In the genomic region with DNA sequence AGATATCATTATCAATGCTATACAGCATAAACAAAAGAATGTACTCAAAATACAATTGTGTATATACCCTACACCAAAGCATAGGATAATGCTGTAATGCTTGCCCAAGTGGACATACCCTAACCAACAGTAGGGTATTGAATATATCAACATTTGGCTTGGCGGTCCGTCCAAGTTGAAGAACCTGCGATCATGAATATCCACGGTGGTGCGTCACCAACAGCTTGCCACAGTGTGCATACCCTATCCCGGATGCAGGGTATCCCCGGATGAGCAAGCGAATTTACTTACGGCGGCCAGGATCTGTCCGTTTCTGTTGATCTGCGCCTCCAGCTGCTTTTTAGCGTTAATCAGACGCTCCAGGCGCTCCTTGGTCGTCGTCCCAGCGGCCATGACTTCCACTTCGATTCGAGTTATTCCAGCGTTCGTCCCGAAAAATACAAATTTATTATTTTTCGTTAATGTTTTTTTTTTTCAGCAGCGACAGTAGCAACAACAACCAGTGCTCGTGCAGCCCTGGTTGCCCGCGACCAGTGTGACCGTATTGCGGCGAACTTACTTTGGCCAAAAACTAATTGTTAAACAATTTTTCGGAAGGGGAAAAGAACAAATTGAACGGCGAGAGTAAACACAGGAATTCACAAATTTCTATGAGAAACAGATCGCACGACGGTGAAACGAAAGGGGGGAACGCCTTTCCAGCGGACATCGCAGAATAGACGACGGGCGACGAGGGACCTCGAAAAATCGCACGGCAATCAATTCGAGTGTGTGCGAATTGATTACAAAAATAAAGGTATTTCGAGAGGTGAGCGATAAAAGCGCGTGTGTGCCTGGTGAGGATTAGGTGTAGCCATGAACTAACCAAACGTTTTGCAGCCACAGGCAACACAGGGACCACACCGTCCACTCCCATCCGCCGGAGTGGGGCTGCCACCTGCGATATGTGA, we compare ENCODE assay signal across 1 fruit fly cellular context.
TF ChIP-seq lines count a peak whose summit lies in the region.

A gene (plus strand): TSS at position 413 of the 950 bp plus-strand sequence.
A gene (minus strand): TSS at position 545 of the 950 bp plus-strand sequence.

TF ChIP-seq in whole organism, embryonic, 481 proteins besides CTCF, POLR2A, EP300 and RAD21 (continued from another document and continues in another):
- TF ChIP-seq fu2 (GFP tag; optimal IDR thresholded peaks at IDR 0.05; lab: Kevin White, UChicago) (peak; percentile 17), CG11456 (GFP tag; IDR thresholded peaks at IDR 0.05; lab: Robert Waterston, UW) (peak; percentile 90), wor (GFP tag; IDR thresholded peaks at IDR 0.05; lab: Robert Waterston, UW) (peak; percentile 41; the same call in 1 of the 2 replicates), az2 (GFP tag; optimal IDR thresholded peaks at IDR 0.05; lab: Kevin White, UChicago) (peak; percentile 36), PHDP (tag; optimal IDR thresholded peaks at IDR 0.05; lab: Kevin White, UChicago) (no peak), CG18764 (GFP tag; optimal IDR thresholded peaks at IDR 0.05; lab: Kevin White, UChicago) (no peak), mam (GFP tag; optimal IDR thresholded peaks at IDR 0.05; lab: Kevin White, UChicago) (peak; percentile 35), shn (GFP tag; optimal IDR thresholded peaks at IDR 0.05; lab: Kevin White, UChicago) (peak; percentile 45), CG32772 (GFP tag; IDR thresholded peaks at IDR 0.05; lab: Robert Waterston, UW) (peak; percentile 66), HLHmδ (GFP tag; optimal IDR thresholded peaks at IDR 0.05; lab: Kevin White, UChicago) (no peak), Spps (tag; optimal IDR thresholded peaks at IDR 0.05; lab: Kevin White, UChicago) (no peak), CkIIα-i1 (GFP tag; IDR thresholded peaks at IDR 0.05; lab: Robert Waterston, UW) (peak; percentile 48; the same call in 1 of the 2 replicates), sima (GFP tag; optimal IDR thresholded peaks at IDR 0.05; lab: Kevin White, UChicago) (no peak), CG16863 (GFP tag; optimal IDR thresholded peaks at IDR 0.05; lab: Kevin White, UChicago) (peak; percentile 62), Xbp1 (GFP tag; optimal IDR thresholded peaks at IDR 0.05; lab: Kevin White, UChicago) (peak; percentile 66), CG3281 (GFP tag; optimal IDR thresholded peaks at IDR 0.05; lab: Kevin White, UChicago) (no peak), CG10321 (GFP tag; IDR thresholded peaks at IDR 0.05; lab: Robert Waterston, UW) (peak; percentile 40; the same call in 1 of the 2 replicates), CG15696 (tag; optimal IDR thresholded peaks at IDR 0.05; lab: Kevin White, UChicago) (no peak), Med (GFP tag; lab: Kevin White, UChicago) (peak; percentile 93), Ets97D (GFP tag; optimal IDR thresholded peaks at IDR 0.05; lab: Kevin White, UChicago) (peak; percentile 40), Xrp1 (GFP tag; IDR thresholded peaks at IDR 0.05; lab: Robert Waterston, UW) (peak; percentile 84), insv (GFP tag; optimal IDR thresholded peaks at IDR 0.05; lab: Kevin White, UChicago) (no peak), HmgZ (tag; optimal IDR thresholded peaks at IDR 0.05; lab: Kevin White, UChicago) (no peak), CG18476 (GFP tag; optimal IDR thresholded peaks at IDR 0.05; lab: Kevin White, UChicago) (peak; percentile 44), wdn (GFP tag; IDR thresholded peaks at IDR 0.05; lab: Robert Waterston, UW) (peak; percentile 67), slp2 (GFP tag; optimal IDR thresholded peaks at IDR 0.05; lab: Kevin White, UChicago) (peak; percentile 35), Ets65A (GFP tag; lab: Kevin White, UChicago) (peak; percentile 94), dan (GFP tag; IDR thresholded peaks at IDR 0.05; lab: Robert Waterston, UW) (0 out of 2 replicates have a peak, but pooled peaks have one; percentile 42), unpg (GFP tag; optimal IDR thresholded peaks at IDR 0.05; lab: Kevin White, UChicago) (peak; percentile 23), CG10543 (GFP tag; optimal IDR thresholded peaks at IDR 0.05; lab: Kevin White, UChicago) (no peak), nau (GFP tag; optimal IDR thresholded peaks at IDR 0.05; lab: Kevin White, UChicago) (no peak), psq (GFP tag; optimal IDR thresholded peaks at IDR 0.05; lab: Kevin White, UChicago) (no peak), D (optimal IDR thresholded peaks at IDR 0.05; lab: Kevin White, UChicago) (no peak), D (GFP tag; optimal IDR thresholded peaks at IDR 0.05; lab: Kevin White, UChicago) (peak; percentile 54), MTF-1 (GFP tag; optimal IDR thresholded peaks at IDR 0.05; lab: Kevin White, UChicago; ENCODE audit: borderline replicate concordance) (no peak), Atf-2 (GFP tag; optimal IDR thresholded peaks at IDR 0.05; lab: Kevin White, UChicago) (peak; percentile 35), Abd-B (GFP tag; optimal IDR thresholded peaks at IDR 0.05; lab: Kevin White, UChicago) (peak; percentile 55), CG10959 (GFP tag; IDR thresholded peaks at IDR 0.05; lab: Robert Waterston, UW) (peak; percentile 70), Mrtf (GFP tag; IDR thresholded peaks at IDR 0.05; lab: Robert Waterston, UW) (peak; percentile 69), CG2129 (GFP tag; IDR thresholded peaks at IDR 0.05; lab: Robert Waterston, UW; ENCODE audit: partially characterized antibody) (no peak), NFAT (GFP tag; IDR thresholded peaks at IDR 0.05; lab: Robert Waterston, UW) (peak; percentile 43), usp (GFP tag; optimal IDR thresholded peaks at IDR 0.05; lab: Kevin White, UChicago) (no peak), ttk (GFP tag; IDR thresholded peaks at IDR 0.05; lab: Robert Waterston, UW) (peak; percentile 83), klu (GFP tag; IDR thresholded peaks at IDR 0.05; lab: Robert Waterston, UW) (peak; percentile 25; the same call in 1 of the 2 replicates), ci (GFP tag; IDR thresholded peaks at IDR 0.05; lab: Robert Waterston, UW) (peak; percentile 88), nom (GFP tag; optimal IDR thresholded peaks at IDR 0.05; lab: Kevin White, UChicago) (peak; percentile 40), Sox100B (GFP tag; optimal IDR thresholded peaks at IDR 0.05; lab: Kevin White, UChicago) (no peak), eyg (GFP tag; optimal IDR thresholded peaks at IDR 0.05; lab: Kevin White, UChicago) (no peak), Blimp-1 (GFP tag; optimal IDR thresholded peaks at IDR 0.05; lab: Kevin White, UChicago) (no peak), CG2678 (tag; optimal IDR thresholded peaks at IDR 0.05; lab: Kevin White, UChicago) (no peak), Nf-YA (GFP tag; IDR thresholded peaks at IDR 0.05; lab: Robert Waterston, UW) (peak; percentile 69; the same call in 1 of the 2 replicates), CG15601 (tag; optimal IDR thresholded peaks at IDR 0.05; lab: Kevin White, UChicago) (no peak), schlank (tag; optimal IDR thresholded peaks at IDR 0.05; lab: Kevin White, UChicago) (no peak), CG14965 (GFP tag; optimal IDR thresholded peaks at IDR 0.05; lab: Kevin White, UChicago; ENCODE audit: borderline replicate concordance) (no peak), CG32767 (GFP tag; IDR thresholded peaks at IDR 0.05; lab: Robert Waterston, UW) (peak; percentile 53; the same call in 1 of the 2 replicates), CG15269 (tag; optimal IDR thresholded peaks at IDR 0.05; lab: Kevin White, UChicago) (no peak), Bteb2 (GFP tag; optimal IDR thresholded peaks at IDR 0.05; lab: Kevin White, UChicago) (no peak), amos (GFP tag; IDR thresholded peaks at IDR 0.05; lab: Robert Waterston, UW; ENCODE audit: partially characterized antibody) (peak; percentile 23; the same call in 1 of the 2 replicates), cwo (GFP tag; optimal IDR thresholded peaks at IDR 0.05; lab: Kevin White, UChicago) (peak; percentile 33), lab (GFP tag; optimal IDR thresholded peaks at IDR 0.05; lab: Kevin White, UChicago) (peak; percentile 61), TFAM (GFP tag; optimal IDR thresholded peaks at IDR 0.05; lab: Kevin White, UChicago) (no peak), Rfx (GFP tag; IDR thresholded peaks at IDR 0.05; lab: Robert Waterston, UW) (peak; percentile 85), phol (tag; optimal IDR thresholded peaks at IDR 0.05; lab: Kevin White, UChicago) (peak; percentile 16), sna (GFP tag; IDR thresholded peaks at IDR 0.05; lab: Robert Waterston, UW; ENCODE audit: partially characterized antibody) (no peak), CG9932 (GFP tag; IDR thresholded peaks at IDR 0.05; lab: Robert Waterston, UW) (peak; percentile 73), Bgb (GFP tag; IDR thresholded peaks at IDR 0.05; lab: Robert Waterston, UW; ENCODE audit: partially characterized antibody) (no peak), CG10209 (GFP tag; optimal IDR thresholded peaks at IDR 0.05; lab: Kevin White, UChicago) (peak; percentile 43), zen (tag; optimal IDR thresholded peaks at IDR 0.05; lab: Kevin White, UChicago) (peak; percentile 5), vvl (GFP tag; IDR thresholded peaks at IDR 0.05; lab: Robert Waterston, UW) (peak; percentile 87), CG11560 (tag; IDR thresholded peaks at IDR 0.05; lab: Robert Waterston, UW) (peak; percentile 63; the same call in 1 of the 3 replicates), CG15073 (GFP tag; optimal IDR thresholded peaks at IDR 0.05; lab: Kevin White, UChicago) (no peak), CG2116 (GFP tag; optimal IDR thresholded peaks at IDR 0.05; lab: Kevin White, UChicago) (peak; percentile 41), CG6765 (GFP tag; optimal IDR thresholded peaks at IDR 0.05; lab: Kevin White, UChicago) (no peak), odd (GFP tag; optimal IDR thresholded peaks at IDR 0.05; lab: Kevin White, UChicago) (no peak), CG3726 (GFP tag; IDR thresholded peaks at IDR 0.05; lab: Robert Waterston, UW) (peak; percentile 64; the same call in 1 of the 3 replicates), repo (GFP tag; optimal IDR thresholded peaks at IDR 0.05; lab: Kevin White, UChicago) (no peak), Kr (GFP tag; optimal IDR thresholded peaks at IDR 0.05; lab: Kevin White, UChicago) (no peak), CG4707 (GFP tag; optimal IDR thresholded peaks at IDR 0.05; lab: Kevin White, UChicago) (no peak), MESR4 (GFP tag; optimal IDR thresholded peaks at IDR 0.05; lab: Kevin White, UChicago) (peak; percentile 85), CG14860 (GFP tag; IDR thresholded peaks at IDR 0.05; lab: Robert Waterston, UW; ENCODE audit: partially characterized antibody) (no peak), CG6813 (GFP tag; optimal IDR thresholded peaks at IDR 0.05; lab: Kevin White, UChicago) (no peak), so (GFP tag; IDR thresholded peaks at IDR 0.05; lab: Robert Waterston, UW) (peak; percentile 72; the same call in 2 of the 3 replicates), sd (tag; optimal IDR thresholded peaks at IDR 0.05; lab: Kevin White, UChicago) (no peak), dm (GFP tag; optimal IDR thresholded peaks at IDR 0.05; lab: Kevin White, UChicago) (peak; percentile 13), Max (GFP tag; optimal IDR thresholded peaks at IDR 0.05; lab: Kevin White, UChicago) (peak; percentile 3), CG43689 (GFP tag; IDR thresholded peaks at IDR 0.05; lab: Robert Waterston, UW) (peak; percentile 55), Oaz (GFP tag; IDR thresholded peaks at IDR 0.05; lab: Robert Waterston, UW) (peak; percentile 56), Dip2 (GFP tag; IDR thresholded peaks at IDR 0.05; lab: Robert Waterston, UW) (no peak), jing (GFP tag; optimal IDR thresholded peaks at IDR 0.05; lab: Kevin White, UChicago) (peak; percentile 27), GATAe (GFP tag; conservative IDR thresholded peaks at IDR 0.05; lab: Robert Waterston, UW) (0 out of 2 replicates have a peak, but pooled peaks have one; percentile 16), CG1792 (GFP tag; optimal IDR thresholded peaks at IDR 0.05; lab: Kevin White, UChicago) (no peak), CG31388 (GFP tag; optimal IDR thresholded peaks at IDR 0.05; lab: Kevin White, UChicago) (no peak), MBD-R2 (GFP tag; IDR thresholded peaks at IDR 0.05; lab: Robert Waterston, UW) (peak; percentile 79), CoRest (tag; optimal IDR thresholded peaks at IDR 0.05; lab: Kevin White, UChicago) (peak; percentile 27), Jarid2 (GFP tag; optimal IDR thresholded peaks at IDR 0.05; lab: Kevin White, UChicago) (no peak), CG17829 (tag; optimal IDR thresholded peaks at IDR 0.05; lab: Kevin White, UChicago) (no peak), CG2712 (tag; optimal IDR thresholded peaks at IDR 0.05; lab: Kevin White, UChicago) (peak; percentile 39), bsh (GFP tag; optimal IDR thresholded peaks at IDR 0.05; lab: Kevin White, UChicago) (peak; percentile 34 to 46), CG17568 (GFP tag; optimal IDR thresholded peaks at IDR 0.05; lab: Kevin White, UChicago) (no peak), tup (GFP tag; optimal IDR thresholded peaks at IDR 0.05; lab: Kevin White, UChicago) (peak; percentile 3), p53 (GFP tag; optimal IDR thresholded peaks at IDR 0.05; lab: Kevin White, UChicago) (no peak), CG13296 (GFP tag; optimal IDR thresholded peaks at IDR 0.05; lab: Kevin White, UChicago) (no peak), Awh (GFP tag; IDR thresholded peaks at IDR 0.05; lab: Robert Waterston, UW) (peak; percentile 85), gcm2 (GFP tag; optimal IDR thresholded peaks at IDR 0.05; lab: Kevin White, UChicago) (no peak), Sry-δ (GFP tag; optimal IDR thresholded peaks at IDR 0.05; lab: Kevin White, UChicago) (peak; percentile 32), CG11695 (GFP tag; IDR thresholded peaks at IDR 0.05; lab: Robert Waterston, UW) (peak; percentile 72; the same call in 2 of the 3 replicates), Side (GFP tag; optimal IDR thresholded peaks at IDR 0.05; lab: Kevin White, UChicago) (peak; percentile 53), twi (tag; optimal IDR thresholded peaks at IDR 0.05; lab: Kevin White, UChicago) (no peak), CG11247 (GFP tag; IDR thresholded peaks at IDR 0.05; lab: Robert Waterston, UW) (peak; percentile 64; the same call in 1 of the 2 replicates), CG10979 (tag; optimal IDR thresholded peaks at IDR 0.05; lab: Kevin White, UChicago) (peak; percentile 16), HLH3B (GFP tag; IDR thresholded peaks at IDR 0.05; lab: Robert Waterston, UW) (peak; percentile 68), Sry-β (GFP tag; optimal IDR thresholded peaks at IDR 0.05; lab: Kevin White, UChicago) (no peak), Poxn (GFP tag; IDR thresholded peaks at IDR 0.05; lab: Robert Waterston, UW) (no peak), cg (GFP tag; optimal IDR thresholded peaks at IDR 0.05; lab: Kevin White, UChicago) (no peak), crp (GFP tag; optimal IDR thresholded peaks at IDR 0.05; lab: Kevin White, UChicago) (no peak), gcm (GFP tag; optimal IDR thresholded peaks at IDR 0.05; lab: Kevin White, UChicago) (no peak), CG2202 (tag; optimal IDR thresholded peaks at IDR 0.05; lab: Kevin White, UChicago) (no peak), pum (GFP tag; optimal IDR thresholded peaks at IDR 0.05; lab: Kevin White, UChicago) (peak; percentile 29), CG10462 (GFP tag; optimal IDR thresholded peaks at IDR 0.05; lab: Kevin White, UChicago) (no peak)
